Worm (Caenorhabditis elegans) whole organism, L4 larva: ENCODE data around the gene F33H1.4.

Source experiments
- F37D6.2 ChIP-seq: sonication (generic microtip); optimal IDR thresholded peaks from 2 replicates; lab custom pipeline; 2016; ENCODE audit warnings: mild to moderate bottlenecking, missing genetic modification characterization, missing compliant biosample characterization
- T20F7.1 ChIP-seq: fragments of 200-800 bp; sonication (Bioruptor generic); optimal IDR thresholded peaks from 2 replicates; lab custom pipeline; 2018; ENCODE audit warnings: mild to moderate bottlenecking, missing genetic modification characterization, missing compliant biosample characterization
- T26A8.4 ChIP-seq: fragments of 200-800 bp; sonication (Bioruptor generic); IDR thresholded peaks from 2 replicates; pipeline ENCODE4 v1.3.6; 2022; ENCODE audit warnings: missing genetic modification characterization, missing compliant biosample characterization
- Y105C5A.15 ChIP-seq: fragments of 200-800 bp; sonication (Bioruptor generic); IDR thresholded peaks from 2 replicates; pipeline ENCODE4 v1.3.6; 2022; ENCODE audit warnings: missing genetic modification characterization, missing compliant biosample characterization
- Y75B8A.6 ChIP-seq: fragments of 200-800 bp; sonication (Bioruptor generic); IDR thresholded peaks from 2 replicates; pipeline ENCODE4 v1.3.6; 2022; ENCODE audit warnings: missing genetic modification reagents, missing genetic modification characterization, missing compliant biosample characterization
- aha-1 ChIP-seq: fragments of 150-350 bp; peaks from one replicate; lab custom pipeline; 2014; ENCODE audit warnings: missing biosample characterization, missing genetic modification characterization
- ceh-20 ChIP-seq: fragments of 200-800 bp; sonication (Bioruptor generic); IDR thresholded peaks from 2 replicates; pipeline ENCODE4 v1.3.6; 2022; ENCODE audit warnings: missing genetic modification reagents, missing genetic modification characterization, missing compliant biosample characterization
- ceh-28 ChIP-seq: fragments of 150-350 bp; optimal IDR thresholded peaks from 2 replicates; lab custom pipeline; 2014; ENCODE audit warnings: missing biosample characterization, missing genetic modification reagents, missing genetic modification characterization
- ceh-82 ChIP-seq: sonication (generic microtip); optimal IDR thresholded peaks from 2 replicates; lab custom pipeline; 2017; ENCODE audit warnings: missing biosample characterization, missing genetic modification characterization
- ctbp-1 ChIP-seq: fragments of 200-800 bp; sonication (Bioruptor generic); IDR thresholded peaks from 2 replicates; pipeline ENCODE4 v1.3.6; 2022; ENCODE audit warnings: missing genetic modification reagents, missing genetic modification characterization, missing compliant biosample characterization
- daf-19 ChIP-seq: fragments of 200-800 bp; sonication (Bioruptor generic); conservative IDR thresholded peaks from 2 replicates; pipeline ENCODE4 v1.3.6; 2022; ENCODE audit warnings: missing genetic modification characterization, missing compliant biosample characterization
- daf-8 ChIP-seq: fragments of 200-800 bp; sonication (Bioruptor generic); IDR thresholded peaks from 2 replicates; pipeline ENCODE4 v1.3.6; 2022; ENCODE audit warnings: missing genetic modification characterization, missing compliant biosample characterization
- dve-1 ChIP-seq: sonication (generic microtip); optimal IDR thresholded peaks from 2 replicates; lab custom pipeline; 2017; ENCODE audit warnings: antibody characterized with exemption, mild to moderate bottlenecking, missing genetic modification characterization, missing compliant biosample characterization; ENCODE audit not compliant: insufficient read depth
- egl-43 ChIP-seq: fragments of 200-800 bp; sonication (Bioruptor generic); IDR thresholded peaks from 2 replicates; pipeline ENCODE4 v1.3.6; 2022; ENCODE audit warnings: missing genetic modification reagents, missing genetic modification characterization, missing compliant biosample characterization
- gei-8 ChIP-seq: fragments of 200-800 bp; sonication (Bioruptor generic); optimal IDR thresholded peaks from 2 replicates; lab custom pipeline; 2018; ENCODE audit warnings: mild to moderate bottlenecking, missing genetic modification characterization, missing compliant biosample characterization
- hlh-11 ChIP-seq: fragments of 200-800 bp; sonication (Bioruptor generic); optimal IDR thresholded peaks from 2 replicates; lab custom pipeline; 2018; ENCODE audit warnings: mild to moderate bottlenecking, missing genetic modification characterization, missing compliant biosample characterization
- hlh-30 ChIP-seq: sonication (generic microtip); optimal IDR thresholded peaks from 2 replicates; lab custom pipeline; 2017; ENCODE audit warnings: antibody characterized with exemption, mild to moderate bottlenecking, missing genetic modification characterization, missing compliant biosample characterization; ENCODE audit not compliant: insufficient read depth
- hmg-1.1 ChIP-seq: fragments of 200-800 bp; sonication (Bioruptor generic); IDR thresholded peaks from 2 replicates; pipeline ENCODE4 v1.3.6; 2022; ENCODE audit warnings: missing genetic modification reagents, missing genetic modification characterization, missing compliant biosample characterization
- jun-1 ChIP-seq: fragments of 150-350 bp; optimal IDR thresholded peaks from 2 replicates; lab custom pipeline; 2014; ENCODE audit warnings: missing biosample characterization, missing genetic modification reagents, missing genetic modification characterization
- lim-7 ChIP-seq: fragments of 200-800 bp; sonication (Bioruptor generic); IDR thresholded peaks from 2 replicates; pipeline ENCODE4 v1.3.6; 2022; ENCODE audit warnings: missing genetic modification characterization, missing compliant biosample characterization
- lin-1 ChIP-seq: fragments of 200-800 bp; sonication (Bioruptor generic); IDR thresholded peaks from 2 replicates; pipeline ENCODE4 v1.3.6; 2022; ENCODE audit warnings: missing genetic modification reagents, missing genetic modification characterization, missing compliant biosample characterization
- lin-13 ChIP-seq: fragments of 150-350 bp; optimal IDR thresholded peaks from 2 replicates; lab custom pipeline; 2014; ENCODE audit warnings: missing biosample characterization, missing genetic modification reagents, missing genetic modification characterization
- lin-38 ChIP-seq: fragments of 200-800 bp; sonication (Bioruptor generic); IDR thresholded peaks from 2 replicates; pipeline ENCODE4 v1.3.6; 2022; ENCODE audit warnings: missing genetic modification reagents, missing genetic modification characterization, missing compliant biosample characterization
- lir-3 ChIP-seq: sonication (generic microtip); optimal IDR thresholded peaks from 2 replicates; lab custom pipeline; 2016; ENCODE audit warnings: mild to moderate bottlenecking, missing genetic modification characterization, missing compliant biosample characterization
- madf-9 ChIP-seq: fragments of 200-800 bp; sonication (Bioruptor generic); conservative IDR thresholded peaks from 2 replicates; pipeline ENCODE4 v1.3.6; 2022; ENCODE audit warnings: missing genetic modification reagents, missing genetic modification characterization, missing compliant biosample characterization
- mdl-1 ChIP-seq, 2 experiments: fragments of 150-350 bp in 1 of 2; sonication (generic microtip) in 1 of 2; optimal IDR thresholded peaks; 2 replicates each; lab custom pipeline; 2014 to 2017; ENCODE audit warnings: missing biosample characterization in 2 of 2, missing genetic modification characterization in 2 of 2
- mes-2 ChIP-seq: sonication (generic microtip); optimal IDR thresholded peaks from 2 replicates; lab custom pipeline; 2016; ENCODE audit warnings: missing genotype, mild to moderate bottlenecking, missing genetic modification characterization, missing compliant biosample characterization; ENCODE audit not compliant: poor library complexity, severe bottlenecking
- nhr-11 ChIP-seq: fragments of 150-350 bp; optimal IDR thresholded peaks from 2 replicates; lab custom pipeline; 2014; ENCODE audit warnings: missing biosample characterization, missing genetic modification characterization
- nhr-28 ChIP-seq: fragments of 150-350 bp; optimal IDR thresholded peaks from 2 replicates; lab custom pipeline; 2014; ENCODE audit warnings: missing biosample characterization, missing genetic modification characterization
- nhr-77 ChIP-seq: fragments of 150-350 bp; optimal IDR thresholded peaks from 2 replicates; lab custom pipeline; 2014; ENCODE audit warnings: missing biosample characterization, missing genetic modification characterization
- rbr-2 ChIP-seq: sonication (generic microtip); optimal IDR thresholded peaks from 2 replicates; lab custom pipeline; 2016; ENCODE audit warnings: missing genotype, missing genetic modification characterization, missing compliant biosample characterization
- skn-1 ChIP-seq: fragments of 150-350 bp; optimal IDR thresholded peaks from 2 replicates; lab custom pipeline; 2014; ENCODE audit warnings: missing biosample characterization, missing genetic modification characterization
- snpc-4 ChIP-seq: fragments of 150-350 bp; optimal IDR thresholded peaks from 2 replicates; lab custom pipeline; 2014; ENCODE audit warnings: missing biosample characterization, missing genetic modification characterization
- spr-1 ChIP-seq: sonication (generic microtip); optimal IDR thresholded peaks from 2 replicates; lab custom pipeline; 2016; ENCODE audit warnings: mild to moderate bottlenecking, missing genetic modification characterization, missing compliant biosample characterization
- tra-1 ChIP-seq: fragments of 200-800 bp; sonication (Bioruptor generic); IDR thresholded peaks from 2 replicates; pipeline ENCODE4 v1.3.6; 2022; ENCODE audit warnings: missing genetic modification reagents, missing genetic modification characterization, missing compliant biosample characterization
- unc-130 ChIP-seq: sonication (generic microtip); optimal IDR thresholded peaks from 2 replicates; lab custom pipeline; 2016; ENCODE audit warnings: missing genetic modification reagents, missing genetic modification characterization, missing compliant biosample characterization
- unc-62 ChIP-seq, 3 experiments: fragments of 150-350 bp in 1 of 3; sonication (generic microtip); optimal IDR thresholded peaks in 2 of 3; peaks in 1 of 3; 1 replicate in 1 of 3; 2 replicates in 2 of 3; lab custom pipeline; 2014 to 2017; ENCODE audit warnings: missing biosample characterization in 3 of 3, missing genetic modification characterization in 3 of 3, missing genetic modification reagents in 3 of 3, missing genotype in 1 of 3
- vab-7 ChIP-seq: fragments of 200-800 bp; sonication (Bioruptor generic); IDR thresholded peaks from 2 replicates; pipeline ENCODE4 v1.3.6; 2022; ENCODE audit warnings: missing genetic modification reagents, missing genetic modification characterization, missing compliant biosample characterization
- zag-1 ChIP-seq: fragments of 150-350 bp; optimal IDR thresholded peaks from 2 replicates; lab custom pipeline; 2014; ENCODE audit warnings: missing biosample characterization, missing genetic modification characterization
- zfp-3 ChIP-seq: fragments of 200-800 bp; sonication (Bioruptor generic); conservative IDR thresholded peaks from 2 replicates; pipeline ENCODE4 v1.3.6; 2022; ENCODE audit warnings: missing genetic modification reagents, missing genetic modification characterization, missing compliant biosample characterization
- zip-2 ChIP-seq: fragments of 150-350 bp; optimal IDR thresholded peaks from 2 replicates; lab custom pipeline; 2014; ENCODE audit warnings: missing biosample characterization, missing genetic modification characterization

Gene F33H1.4

ce11 chrII:10162785-10163184 is 11.7 kb upstream of the F33H1.4 start:
- peak; percentile 24 for TF ChIP-seq nhr-11 (tag; lab: Kevin White, UChicago)
- no peak for TF ChIP-seq hmg-1.1 (GFP tag; lab: Robert Waterston, UW)

- peak; percentile 66 for TF ChIP-seq aha-1 (tag; lab: Kevin White, UChicago)
- TF ChIP-seq nhr-28 (tag; lab: Kevin White, UChicago) = no peak
- TF ChIP-seq daf-8 (GFP tag; lab: Robert Waterston, UW) = no peak
- no peak for TF ChIP-seq snpc-4 (tag; lab: Kevin White, UChicago)
These were observed 10.3 kb upstream of the F33H1.4 start for ce11 chrII:10164137-10164536.

ce11 chrII:10166365-10166764 is 8.1 kb upstream of the F33H1.4 start:
- peak in 1 of 2 experiments; percentile 29 for TF ChIP-seq unc-62 (GFP tag; optimal IDR thresholded peaks at IDR 0.05 in 1 of 2; lab: Kevin White, UChicago)
- no peak for TF ChIP-seq unc-62 (tag; optimal IDR thresholded peaks at IDR 0.05; lab: Kevin White, UChicago)
- no peak for TF ChIP-seq skn-1 (tag; lab: Kevin White, UChicago)

- TF ChIP-seq gei-8 (GFP tag; lab: Kevin White, UChicago) (no peak), zip-2 (tag; lab: Kevin White, UChicago) (no peak), hlh-30 (tag; lab: Kevin White, UChicago) (no peak), ceh-28 (tag; lab: Kevin White, UChicago) (no peak), mes-2 (tag; lab: Kevin White, UChicago) (no peak), Y75B8A.6 (GFP tag; lab: Robert Waterston, UW) (no peak), rbr-2 (tag; lab: Kevin White, UChicago) (no peak), lin-13 (no peak), T20F7.1 (no peak), unc-62 (GFP tag; optimal IDR thresholded peaks at IDR 0.05 in 1 of 2; lab: Kevin White, UChicago) (no peak), unc-62 (tag; optimal IDR thresholded peaks at IDR 0.05; lab: Kevin White, UChicago) (no peak), zag-1 (tag; lab: Kevin White, UChicago) (no peak), lin-38 (GFP tag; lab: Robert Waterston, UW) (no peak), lir-3 (no peak), snpc-4 (tag; lab: Kevin White, UChicago) (no peak), lin-1 (GFP tag; lab: Robert Waterston, UW) (no peak), Y105C5A.15 (GFP tag; lab: Robert Waterston, UW) (no peak)
These were observed 6.7 kb upstream of the F33H1.4 start for ce11 chrII:10167731-10168130.

ce11 chrII:10168905-10169782 is 5.3 kb upstream of the F33H1.4 start, which contains the start of gene daf-19:
Gene daf-19 (minus strand): TSS chrII:10169346.
- TF ChIP-seq zfp-3 (GFP tag; lab: Robert Waterston, UW) = no peak
- peak; percentile 50 for TF ChIP-seq F37D6.2 (tag; lab: Kevin White, UChicago)
- TF ChIP-seq unc-130 (GFP tag; lab: Kevin White, UChicago) = no peak
- TF ChIP-seq lim-7 (GFP tag; lab: Robert Waterston, UW) = no peak
- peak; percentile 48 for TF ChIP-seq nhr-77 (tag; lab: Kevin White, UChicago)
- 0 out of 2 replicates have a peak, but pooled peaks have one; percentile 56 for TF ChIP-seq T26A8.4
- TF ChIP-seq Y105C5A.15 (GFP tag; lab: Robert Waterston, UW) = no peak
- no peak for TF ChIP-seq vab-7 (GFP tag; lab: Robert Waterston, UW)
- TF ChIP-seq jun-1 = no peak
- TF ChIP-seq mdl-1 (tag; optimal IDR thresholded peaks at IDR 0.05; lab: Kevin White, UChicago) = peak in 1 of 2 experiments; percentile 40
- peak; percentile 71 for TF ChIP-seq egl-43 (GFP tag; lab: Robert Waterston, UW)
- TF ChIP-seq ceh-82 (tag; lab: Kevin White, UChicago) = no peak
- peak in 1 of 2 experiments; percentile 7 for TF ChIP-seq unc-62 (GFP tag; optimal IDR thresholded peaks at IDR 0.05 in 1 of 2; lab: Kevin White, UChicago)
- no peak for TF ChIP-seq unc-62 (tag; optimal IDR thresholded peaks at IDR 0.05; lab: Kevin White, UChicago)
- TF ChIP-seq daf-19 = no peak
- TF ChIP-seq hlh-11 (tag; lab: Kevin White, UChicago) = peak; percentile 50
- TF ChIP-seq ceh-20 = no peak
- TF ChIP-seq tra-1 (GFP tag; lab: Robert Waterston, UW) = peak; percentile 78
- peak; percentile 32 for TF ChIP-seq dve-1 (tag; lab: Kevin White, UChicago)
- TF ChIP-seq ctbp-1 (GFP tag; lab: Robert Waterston, UW) = no peak
- peak; percentile 12 for TF ChIP-seq spr-1
- TF ChIP-seq madf-9 (GFP tag; lab: Robert Waterston, UW) = peak; percentile 22; the same call in 1 of the 2 replicates
